Worm (Caenorhabditis elegans) whole organism, dauer: ENCODE data around the gene tag-297.

ENCODE experiments used
- unc-62 ChIP-seq: sonication (generic microtip); optimal IDR thresholded peaks from 2 replicates; lab custom pipeline; 2017; ENCODE audit warnings: missing biosample characterization, missing genetic modification reagents, missing genetic modification characterization

tag-297 gene

ce11 chrII:14605026-14605425 lies 22.4 kb upstream of the tag-297 start:
- no peak for TF ChIP-seq unc-62

- no peak for TF ChIP-seq unc-62
Observed at ce11 chrII:14605479-14605878, 22.0 kb upstream of the tag-297 start, which contains the start of gene F19H8.2. F19H8.2 (minus strand) TSS chrII:14605869.

- TF ChIP-seq unc-62 = no peak
Observed at ce11 chrII:14606172-14606571, 21.3 kb upstream of the tag-297 start, which contains the start of gene arl-3. arl-3 (plus strand) TSS chrII:14606472.

- TF ChIP-seq unc-62 = no peak
Observed at ce11 chrII:14608508-14608907, 18.9 kb upstream of the tag-297 start.

- no peak for TF ChIP-seq unc-62
Observed at ce11 chrII:14609297-14609937, 18.0 kb upstream of the tag-297 start.

ce11 chrII:14610492-14611142 lies 16.8 kb upstream of the tag-297 start:
- TF ChIP-seq unc-62 = no peak

ce11 chrII:14611307-14611706 lies 16.1 kb upstream of the tag-297 start:
- TF ChIP-seq unc-62 = no peak

ce11 chrII:14615735-14616134 lies 11.7 kb upstream of the tag-297 start, which contains the start of gene mltn-9:
mltn-9 (plus strand) TSS chrII:14616035.
- no peak for TF ChIP-seq unc-62

ce11 chrII:14616402-14616801 lies 11.0 kb upstream of the tag-297 start:
- no peak for TF ChIP-seq unc-62

- TF ChIP-seq unc-62 = no peak
Observed at ce11 chrII:14616927-14617326, 10.5 kb upstream of the tag-297 start.

- TF ChIP-seq unc-62 = no peak
Observed at ce11 chrII:14618158-14618557, 9.3 kb upstream of the tag-297 start.

- TF ChIP-seq unc-62 = no peak
Observed at ce11 chrII:14618764-14619163, 8.7 kb upstream of the tag-297 start.

- TF ChIP-seq unc-62 = no peak
Observed at ce11 chrII:14619806-14620205, 7.6 kb upstream of the tag-297 start.

ce11 chrII:14620730-14621129 lies 6.7 kb upstream of the tag-297 start:
- TF ChIP-seq unc-62 = no peak

ce11 chrII:14622758-14623157 lies 4.7 kb upstream of the tag-297 start, which contains the start of gene mltn-10:
mltn-10 (plus strand) TSS chrII:14623058.
- TF ChIP-seq unc-62 = no peak

- TF ChIP-seq unc-62 = no peak
Observed at ce11 chrII:14626883-14627282, 547 bp upstream of the tag-297 start.

ce11 chrII:14632823-14633222 lies 5.4 kb downstream of the tag-297 start, which contains the start of gene C38C6.3:
C38C6.3 (plus strand) TSS chrII:14633123.
- no peak for TF ChIP-seq unc-62

- no peak for TF ChIP-seq unc-62
Observed at ce11 chrII:14634042-14634441, 6.6 kb downstream of the tag-297 start.
